Fruit fly (Drosophila melanogaster) whole organism, embryonic: ENCODE data around the gene CG17124.

ENCODE experiments used
- Awh ChIP-seq: fragments of 200-800 bp; sonication (Bioruptor generic); IDR thresholded peaks from 2 replicates; pipeline ENCODE4, ENCODE4 v1.3.6; 2022; ENCODE audit warnings: missing biosample characterization, missing genetic modification characterization
- Blimp-1 ChIP-seq: fragments of 200-800 bp; sonication (Bioruptor generic); optimal IDR thresholded peaks from 3 replicates; lab custom pipeline; 2018; ENCODE audit warnings: missing biosample characterization, missing genetic modification characterization, mild to moderate bottlenecking, moderate library complexity, missing genetic modification reagents
- Bteb2 ChIP-seq: fragments of 200-800 bp; sonication (Bioruptor generic); optimal IDR thresholded peaks from 2 replicates; lab custom pipeline; 2016; ENCODE audit warnings: missing biosample characterization, missing genetic modification characterization
- CG10209 ChIP-seq: fragments of 200-800 bp; sonication (Bioruptor generic); optimal IDR thresholded peaks from 3 replicates; lab custom pipeline; 2017; ENCODE audit warnings: missing biosample characterization, mild to moderate bottlenecking, missing genetic modification characterization, missing genetic modification reagents
- CG11696 ChIP-seq: fragments of 200-800 bp; sonication (Bioruptor generic); IDR thresholded peaks from 2 replicates; pipeline ENCODE4 v1.3.6; 2022; ENCODE audit warnings: missing biosample characterization, missing genetic modification characterization
- CG15011 ChIP-seq: fragments of 200-800 bp; sonication (Bioruptor generic); optimal IDR thresholded peaks from 3 replicates; lab custom pipeline; 2018; ENCODE audit warnings: missing biosample characterization, mild to moderate bottlenecking, missing genetic modification characterization
- CG16815 ChIP-seq: fragments of 200-800 bp; sonication (Bioruptor generic); optimal IDR thresholded peaks from 3 replicates; lab custom pipeline; 2017; ENCODE audit warnings: missing biosample characterization, mild to moderate bottlenecking, missing genetic modification characterization
- CG1792 ChIP-seq: fragments of 200-800 bp; sonication (Bioruptor generic); optimal IDR thresholded peaks from 2 replicates; lab custom pipeline; 2016; ENCODE audit warnings: missing biosample characterization, missing genetic modification characterization
- CG2129 ChIP-seq: fragments of 200-800 bp; sonication (Bioruptor generic); IDR thresholded peaks from 2 replicates; pipeline ENCODE4 v1.3.6; 2022; ENCODE audit warnings: missing biosample characterization, missing genetic modification characterization; ENCODE audit not compliant: partially characterized antibody
- CG5245 ChIP-seq: fragments of 200-800 bp; sonication (Bioruptor generic); optimal IDR thresholded peaks from 3 replicates; lab custom pipeline; 2016; ENCODE audit warnings: missing biosample characterization, missing genetic modification characterization
- CG6854 ChIP-seq: fragments of 200-800 bp; sonication (Bioruptor generic); optimal IDR thresholded peaks from 3 replicates; lab custom pipeline; 2017; ENCODE audit warnings: missing biosample characterization, mild to moderate bottlenecking, missing genetic modification characterization
- CG8924 ChIP-seq: fragments of 200-800 bp; optimal IDR thresholded peaks from 3 replicates; lab custom pipeline; 2019; ENCODE audit warnings: missing biosample characterization, mild to moderate bottlenecking, missing genetic modification characterization, moderate library complexity
- CG9727 ChIP-seq: fragments of 200-800 bp; sonication (Bioruptor generic); optimal IDR thresholded peaks from 3 replicates; lab custom pipeline; 2017; ENCODE audit warnings: missing biosample characterization, mild to moderate bottlenecking, missing genetic modification characterization
- CHES-1-like ChIP-seq: fragments of 200-800 bp; sonication (Bioruptor generic); optimal IDR thresholded peaks from 2 replicates; lab custom pipeline; 2016; ENCODE audit warnings: missing biosample characterization, missing genetic modification characterization
- Camta ChIP-seq: fragments of 200-800 bp; sonication (Bioruptor generic); optimal IDR thresholded peaks from 2 replicates; lab custom pipeline; 2016; ENCODE audit warnings: missing biosample characterization, missing genetic modification characterization
- Dll ChIP-seq: fragments of 200-800 bp; sonication (Bioruptor generic); IDR thresholded peaks from 4 replicates; pipeline ENCODE4 v1.3.6; 2022; ENCODE audit warnings: missing biosample characterization, missing genetic modification characterization; ENCODE audit not compliant: partially characterized antibody
- Drgx ChIP-seq: fragments of 200-800 bp; sonication (Bioruptor generic); IDR thresholded peaks from 2 replicates; pipeline ENCODE4 v1.3.6; 2022; ENCODE audit warnings: missing biosample characterization, missing genetic modification characterization
- Fer3 ChIP-seq: fragments of 200-800 bp; sonication (Bioruptor generic); optimal IDR thresholded peaks from 2 replicates; lab custom pipeline; 2018; ENCODE audit warnings: missing biosample characterization, mild to moderate bottlenecking, missing genetic modification characterization, moderate library complexity
- Hmr ChIP-seq: fragments of 200-800 bp; sonication (Bioruptor generic); optimal IDR thresholded peaks from 3 replicates; lab custom pipeline; 2017; ENCODE audit warnings: mild to moderate bottlenecking, missing biosample characterization, missing genetic modification reagents, missing genetic modification characterization
- Oli ChIP-seq: fragments of 200-800 bp; sonication (Bioruptor generic); optimal IDR thresholded peaks from 2 replicates; lab custom pipeline; 2018; ENCODE audit warnings: missing biosample characterization, mild to moderate bottlenecking, missing genetic modification characterization, moderate library complexity
- Rx ChIP-seq: fragments of 200-800 bp; sonication (Bioruptor generic); IDR thresholded peaks from 2 replicates; pipeline ENCODE4 v1.3.6; 2022; ENCODE audit warnings: missing biosample characterization, missing genetic modification characterization
- Xrp1 ChIP-seq: fragments of 200-800 bp; sonication (Bioruptor generic); IDR thresholded peaks from 2 replicates; pipeline ENCODE4 v1.3.6; 2022; ENCODE audit warnings: missing biosample characterization, missing genetic modification characterization
- crp ChIP-seq, 2 experiments: fragments of 200-800 bp; sonication (Bioruptor generic); optimal IDR thresholded peaks; 2 replicates in 1 of 2; 3 replicates in 1 of 2; lab custom pipeline; 2017; ENCODE audit warnings: missing biosample characterization in 2 of 2, missing genetic modification characterization in 2 of 2, mild to moderate bottlenecking in 1 of 2, moderate library complexity in 1 of 2
- dmrt11E ChIP-seq: fragments of 200-800 bp; sonication (Bioruptor generic); optimal IDR thresholded peaks from 3 replicates; lab custom pipeline; 2018; ENCODE audit warnings: missing biosample characterization, mild to moderate bottlenecking, missing genetic modification characterization, moderate library complexity
- fd102C ChIP-seq: fragments of 200-800 bp; sonication (Bioruptor generic); optimal IDR thresholded peaks from 2 replicates; lab custom pipeline; 2018; ENCODE audit warnings: missing biosample characterization, mild to moderate bottlenecking, missing genetic modification characterization, moderate library complexity
- fd3F ChIP-seq: fragments of 200-800 bp; sonication (Bioruptor generic); optimal IDR thresholded peaks from 2 replicates; lab custom pipeline; 2018; ENCODE audit warnings: missing biosample characterization, mild to moderate bottlenecking, missing genetic modification characterization, moderate library complexity
- fd96Cb ChIP-seq: fragments of 200-800 bp; sonication (Bioruptor generic); optimal IDR thresholded peaks from 2 replicates; lab custom pipeline; 2018; ENCODE audit warnings: missing biosample characterization, mild to moderate bottlenecking, missing genetic modification characterization, moderate library complexity
- ftz-f1 ChIP-seq: fragments of 200-800 bp; sonication (Bioruptor generic); optimal IDR thresholded peaks from 2 replicates; lab custom pipeline; 2016; ENCODE audit warnings: missing biosample characterization, missing genetic modification characterization
- gfzf ChIP-seq: fragments of 200-800 bp; sonication (Bioruptor generic); optimal IDR thresholded peaks from 2 replicates; lab custom pipeline; 2016; ENCODE audit warnings: missing biosample characterization, mild to moderate bottlenecking, missing genetic modification characterization, moderate library complexity
- grau ChIP-seq: fragments of 200-800 bp; optimal IDR thresholded peaks from 3 replicates; lab custom pipeline; 2019; ENCODE audit warnings: missing biosample characterization, mild to moderate bottlenecking, missing genetic modification characterization, moderate library complexity
- jigr1 ChIP-seq: fragments of 200-800 bp; sonication (Bioruptor generic); IDR thresholded peaks from 3 replicates; pipeline ENCODE4 v1.3.6; 2022; ENCODE audit warnings: missing biosample characterization, missing genetic modification characterization
- lilli ChIP-seq: fragments of 200-800 bp; sonication (Bioruptor generic); optimal IDR thresholded peaks from 3 replicates; lab custom pipeline; 2016; ENCODE audit warnings: missing biosample characterization, missing genetic modification characterization
- row ChIP-seq: fragments of 200-800 bp; sonication (Bioruptor generic); IDR thresholded peaks from 3 replicates; pipeline ENCODE4 v1.3.6; 2022; ENCODE audit warnings: missing biosample characterization, missing genetic modification characterization
- so ChIP-seq: fragments of 200-800 bp; sonication (Bioruptor generic); IDR thresholded peaks from 3 replicates; pipeline ENCODE4 v1.3.6; 2022; ENCODE audit warnings: missing biosample characterization, missing genetic modification characterization
- stwl ChIP-seq: fragments of 200-800 bp; sonication (Bioruptor generic); optimal IDR thresholded peaks from 3 replicates; lab custom pipeline; 2018; ENCODE audit warnings: missing biosample characterization, mild to moderate bottlenecking, missing genetic modification characterization, moderate library complexity
- unc-4 ChIP-seq: fragments of 200-800 bp; sonication (Bioruptor generic); IDR thresholded peaks from 2 replicates; pipeline ENCODE4 v1.3.6; 2022; ENCODE audit warnings: missing biosample characterization, missing genetic modification characterization; ENCODE audit not compliant: partially characterized antibody

The CG17124 gene

DNA sequence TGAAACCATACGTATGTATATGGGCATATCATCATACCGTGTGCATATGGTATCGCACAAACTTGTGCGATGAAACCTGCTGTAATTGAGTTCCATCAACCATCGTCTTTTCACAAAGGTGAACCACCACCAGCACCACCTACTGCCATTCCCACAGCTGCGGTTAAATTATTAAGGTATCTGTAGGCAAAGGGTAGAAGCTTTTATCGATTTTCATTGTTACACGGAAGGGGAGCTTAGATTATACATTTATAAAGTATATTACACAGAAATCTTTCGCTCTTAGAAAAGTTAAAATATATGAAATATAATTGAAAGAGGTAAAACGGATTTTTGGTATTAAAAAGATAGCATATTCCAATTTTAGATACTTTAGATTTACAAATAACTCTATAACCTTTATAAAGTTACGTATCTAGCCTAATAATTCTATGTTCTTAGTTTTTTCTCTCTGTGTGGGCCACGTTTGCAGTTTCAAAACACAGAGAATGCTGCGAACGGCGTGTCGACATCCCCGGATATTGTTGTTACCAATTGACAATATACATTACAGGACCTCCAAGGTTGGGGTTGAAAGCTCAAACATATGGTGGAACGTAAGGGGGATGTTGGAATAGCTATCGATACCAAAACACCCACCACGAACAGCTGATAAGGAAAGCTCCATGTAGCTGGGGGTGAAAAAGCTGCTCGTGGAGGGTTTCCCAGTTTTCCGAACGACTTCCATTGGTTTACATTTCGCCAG lies 4.5 kb upstream of the CG17124 start, which contains the start of gene CG6495 (continued):
- TF ChIP-seq Hmr (GFP tag; lab: Kevin White, UChicago) (peak; percentile 67), CG6854 (GFP tag; lab: Kevin White, UChicago) (peak; percentile 54), Fer3 (tag; lab: Kevin White, UChicago) (peak; percentile 56), Awh (GFP tag; lab: Robert Waterston, UW) (peak; percentile 51), Bteb2 (GFP tag; lab: Kevin White, UChicago) (peak; percentile 17), grau (tag; lab: Kevin White, UChicago) (peak; percentile 74), stwl (tag; lab: Kevin White, UChicago) (no peak), CG15011 (GFP tag; lab: Kevin White, UChicago) (peak; percentile 22), ftz-f1 (no peak), CG9727 (GFP tag; lab: Kevin White, UChicago) (peak; percentile 55), crp (GFP tag; optimal IDR thresholded peaks at IDR 0.05; lab: Kevin White, UChicago) (peak in 1 of 2 experiments; percentile 71), Camta (GFP tag; lab: Kevin White, UChicago) (no peak), fd3F (peak; percentile 18), Oli (peak; percentile 59), CG10209 (GFP tag; lab: Kevin White, UChicago) (peak; percentile 47), CG5245 (peak; percentile 17), unc-4 (GFP tag; lab: Robert Waterston, UW) (no peak), Dll (no peak), row (GFP tag; lab: Robert Waterston, UW) (peak; percentile 76), jigr1 (GFP tag; lab: Robert Waterston, UW) (no peak), fd96Cb (tag; lab: Kevin White, UChicago) (peak; percentile 47), CG2129 (GFP tag; lab: Robert Waterston, UW) (no peak), lilli (GFP tag; lab: Kevin White, UChicago) (peak; percentile 24), Blimp-1 (peak; percentile 59), Rx (GFP tag; lab: Robert Waterston, UW) (no peak), Xrp1 (GFP tag; lab: Robert Waterston, UW) (peak; percentile 52; the same call in 1 of the 2 replicates), fd102C (no peak), gfzf (GFP tag; lab: Kevin White, UChicago) (no peak), so (GFP tag; lab: Robert Waterston, UW) (no peak), CG11696 (GFP tag; lab: Robert Waterston, UW) (no peak), CHES-1-like (GFP tag; lab: Kevin White, UChicago) (no peak), CG16815 (GFP tag; lab: Kevin White, UChicago) (no peak)
- TF ChIP-seq, all 482 proteins: peak for 156

dm6 chr2L:10759624-10760023 lies 3.5 kb upstream of the CG17124 start:
- TF ChIP-seq CG1792 (GFP tag; lab: Kevin White, UChicago) (no peak), dmrt11E (tag; lab: Kevin White, UChicago) (no peak), CG8924 (no peak), Drgx (GFP tag; lab: Robert Waterston, UW) (0 out of 2 replicates have a peak, but pooled peaks have one; percentile 31), stwl (tag; lab: Kevin White, UChicago) (peak; percentile 33)
